Worm (Caenorhabditis elegans) whole organism, mixed stage, embryonic: ENCODE data around the gene Y39B6A.43.
A peak's percentile ranks its signal among the peaks of the same experiment; 100 is the strongest.
"Not testable (repeated sequence)": the region's sequence is repeated elsewhere in the genome, so short reads cannot be mapped to it uniquely, and the experiment has no call there.

Source experiments
- M03D4.4 ChIP-seq: sonication (generic microtip); optimal IDR thresholded peaks from 2 replicates; lab custom pipeline; 2017; ENCODE audit warnings: mild to moderate bottlenecking, missing genetic modification characterization, missing compliant biosample characterization
- bed-3 ChIP-seq: fragments of 200-800 bp; sonication (Bioruptor generic); optimal IDR thresholded peaks from 3 replicates; lab custom pipeline; 2018; ENCODE audit warnings: mild to moderate bottlenecking, missing genetic modification characterization, moderate library complexity, missing compliant biosample characterization
- blmp-1 ChIP-seq: fragments of 150-350 bp; optimal IDR thresholded peaks from 2 replicates; lab custom pipeline; 2014; ENCODE audit warnings: missing biosample characterization, missing genetic modification characterization
- ceh-39 ChIP-seq: fragments of 150-350 bp; optimal IDR thresholded peaks from 2 replicates; lab custom pipeline; 2014; ENCODE audit warnings: missing biosample characterization, missing genetic modification characterization
- ceh-43 ChIP-seq: fragments of 200-800 bp; sonication (Bioruptor generic); optimal IDR thresholded peaks from 2 replicates; lab custom pipeline; 2018; ENCODE audit warnings: mild to moderate bottlenecking, missing genetic modification characterization, moderate library complexity, missing compliant biosample characterization
- ceh-83 ChIP-seq: fragments of 200-800 bp; sonication (Bioruptor generic); optimal IDR thresholded peaks from 2 replicates; lab custom pipeline; 2018; ENCODE audit warnings: mild to moderate bottlenecking, missing genetic modification characterization, missing compliant biosample characterization
- ces-1 ChIP-seq: fragments of 150-350 bp; optimal IDR thresholded peaks from 2 replicates; lab custom pipeline; 2014; ENCODE audit warnings: missing biosample characterization, missing genetic modification reagents, missing genetic modification characterization
- cnd-1 ChIP-seq: fragments of 200-800 bp; sonication (Bioruptor generic); optimal IDR thresholded peaks from 2 replicates; lab custom pipeline; 2018; ENCODE audit warnings: mild to moderate bottlenecking, missing genetic modification characterization, missing compliant biosample characterization
- drap-1 ChIP-seq: fragments of 200-800 bp; sonication (Bioruptor generic); optimal IDR thresholded peaks from 3 replicates; lab custom pipeline; 2018; ENCODE audit warnings: mild to moderate bottlenecking, missing genetic modification characterization, missing compliant biosample characterization
- elt-1 ChIP-seq: sonication (generic microtip); optimal IDR thresholded peaks from 2 replicates; lab custom pipeline; 2017; ENCODE audit warnings: missing genetic modification characterization, mild to moderate bottlenecking, missing compliant biosample characterization, antibody characterized with exemption, moderate library complexity, borderline replicate concordance; ENCODE audit not compliant: insufficient read depth
- elt-3 ChIP-seq: fragments of 150-350 bp; optimal IDR thresholded peaks from 2 replicates; lab custom pipeline; 2014; ENCODE audit warnings: missing biosample characterization, missing genetic modification characterization
- flh-1 ChIP-seq: fragments of 200-800 bp; sonication (Bioruptor generic); optimal IDR thresholded peaks from 2 replicates; lab custom pipeline; 2018; ENCODE audit warnings: mild to moderate bottlenecking, missing genetic modification characterization, moderate library complexity, missing compliant biosample characterization
- ham-2 ChIP-seq: fragments of 200-800 bp; sonication (Bioruptor generic); optimal IDR thresholded peaks from 2 replicates; lab custom pipeline; 2018; ENCODE audit warnings: mild to moderate bottlenecking, missing genetic modification characterization, missing compliant biosample characterization
- hlh-1 ChIP-seq: fragments of 150-350 bp; optimal IDR thresholded peaks from 2 replicates; lab custom pipeline; 2014; ENCODE audit warnings: missing biosample characterization, missing genetic modification reagents, missing genetic modification characterization
- lin-13 ChIP-seq: fragments of 150-350 bp; optimal IDR thresholded peaks from 2 replicates; lab custom pipeline; 2014; ENCODE audit warnings: missing biosample characterization, missing genetic modification characterization
- lin-32 ChIP-seq: fragments of 200-800 bp; sonication (Bioruptor generic); optimal IDR thresholded peaks from 2 replicates; lab custom pipeline; 2018; ENCODE audit warnings: mild to moderate bottlenecking, missing genetic modification characterization, missing compliant biosample characterization
- lsy-2 ChIP-seq: fragments of 150-350 bp; optimal IDR thresholded peaks from 2 replicates; lab custom pipeline; 2014; ENCODE audit warnings: missing biosample characterization, missing genetic modification characterization
- mab-5 ChIP-seq: fragments of 150-350 bp; optimal IDR thresholded peaks from 2 replicates; lab custom pipeline; 2014; ENCODE audit warnings: missing biosample characterization, missing genetic modification characterization
- mep-1 ChIP-seq: fragments of 150-350 bp; optimal IDR thresholded peaks from 2 replicates; lab custom pipeline; 2017; ENCODE audit warnings: missing biosample characterization, missing genetic modification reagents, missing genetic modification characterization, inconsistent platforms
- mls-2 ChIP-seq: sonication (generic microtip); optimal IDR thresholded peaks from 2 replicates; lab custom pipeline; 2016; ENCODE audit warnings: mild to moderate bottlenecking, missing genetic modification characterization, moderate library complexity, missing compliant biosample characterization
- nhr-12 ChIP-seq: fragments of 150-350 bp; optimal IDR thresholded peaks from 2 replicates; lab custom pipeline; 2014; ENCODE audit warnings: missing biosample characterization, missing genetic modification characterization
- nhr-2 ChIP-seq: fragments of 150-350 bp; optimal IDR thresholded peaks from 2 replicates; lab custom pipeline; 2014; ENCODE audit warnings: missing biosample characterization, missing genetic modification characterization
- nhr-237 ChIP-seq: fragments of 150-350 bp; optimal IDR thresholded peaks from 2 replicates; lab custom pipeline; 2014; ENCODE audit warnings: missing biosample characterization, missing genetic modification characterization
- nhr-28 ChIP-seq: fragments of 150-350 bp; optimal IDR thresholded peaks from 2 replicates; lab custom pipeline; 2014; ENCODE audit warnings: missing biosample characterization, missing genetic modification characterization
- nhr-76 ChIP-seq: sonication (generic microtip); optimal IDR thresholded peaks from 2 replicates; lab custom pipeline; 2017; ENCODE audit warnings: missing biosample characterization, missing genetic modification characterization
- pha-4 ChIP-seq: fragments of 150-350 bp; optimal IDR thresholded peaks from 2 replicates; lab custom pipeline; 2018; ENCODE audit warnings: missing biosample characterization, missing genetic modification reagents, missing genetic modification characterization
- sem-2 ChIP-seq: fragments of 200-800 bp; sonication (Bioruptor generic); optimal IDR thresholded peaks from 2 replicates; lab custom pipeline; 2018; ENCODE audit warnings: mild to moderate bottlenecking, missing genetic modification characterization, missing compliant biosample characterization
- snpc-4 ChIP-seq: fragments of 150-350 bp; optimal IDR thresholded peaks from 2 replicates; lab custom pipeline; 2014; ENCODE audit warnings: missing biosample characterization, missing genetic modification characterization
- sptf-1 ChIP-seq: sonication (generic microtip); optimal IDR thresholded peaks from 2 replicates; lab custom pipeline; 2017; ENCODE audit warnings: mild to moderate bottlenecking, missing genetic modification characterization, moderate library complexity, missing compliant biosample characterization
- tbx-8 ChIP-seq: fragments of 200-800 bp; sonication (Bioruptor generic); optimal IDR thresholded peaks from 2 replicates; lab custom pipeline; 2018; ENCODE audit warnings: mild to moderate bottlenecking, missing genetic modification characterization, moderate library complexity, missing compliant biosample characterization
- unc-120 ChIP-seq: sonication (generic microtip); optimal IDR thresholded peaks from 2 replicates; lab custom pipeline; 2017; ENCODE audit warnings: missing genetic modification characterization, missing compliant biosample characterization; ENCODE audit not compliant: poor library complexity, severe bottlenecking
- unc-39 ChIP-seq: fragments of 150-350 bp; optimal IDR thresholded peaks from 2 replicates; lab custom pipeline; 2014; ENCODE audit warnings: missing biosample characterization, missing genetic modification characterization
- unc-62 ChIP-seq: fragments of 150-350 bp; optimal IDR thresholded peaks from 2 replicates; lab custom pipeline; 2014; ENCODE audit warnings: missing biosample characterization, missing genetic modification reagents, missing genetic modification characterization
- zip-8 ChIP-seq: fragments of 150-350 bp; optimal IDR thresholded peaks from 2 replicates; lab custom pipeline; 2014; ENCODE audit warnings: missing biosample characterization, missing genetic modification characterization
- ztf-11 ChIP-seq: fragments of 150-350 bp; optimal IDR thresholded peaks from 2 replicates; lab custom pipeline; 2014; ENCODE audit warnings: missing biosample characterization, missing genetic modification characterization

The Y39B6A.43 gene

ce11 chrV:18967479-18968056 lies at the start of gene Y39B6A.43:
Gene Y39B6A.43, minus strand, starts transcription at chrV:18967829.
- TF ChIP-seq sem-2 (GFP tag; lab: Kevin White, UChicago) (no peak), blmp-1 (tag; lab: Kevin White, UChicago) (no peak), zip-8 (tag; lab: Kevin White, UChicago) (no peak), ham-2 (no peak), unc-120 (tag; lab: Kevin White, UChicago) (peak; percentile 71), cnd-1 (tag; lab: Kevin White, UChicago) (peak; percentile 43), lsy-2 (peak; percentile 90), M03D4.4 (tag; lab: Kevin White, UChicago) (peak; percentile 53), mls-2 (peak; percentile 63), tbx-8 (GFP tag; lab: Kevin White, UChicago) (peak; percentile 45), elt-1 (no peak), lin-32 (GFP tag; lab: Kevin White, UChicago) (no peak), pha-4 (tag; lab: Kevin White, UChicago) (peak; percentile 99), sptf-1 (tag; lab: Kevin White, UChicago) (peak; percentile 85), ztf-11 (tag; lab: Kevin White, UChicago) (peak; percentile 66), snpc-4 (no peak), ceh-39 (peak; percentile 92), lin-13 (tag; lab: Kevin White, UChicago) (peak; percentile 98), mab-5 (tag; lab: Kevin White, UChicago) (no peak), mep-1 (tag; lab: Kevin White, UChicago) (peak; percentile 99), unc-62 (GFP tag; lab: Kevin White, UChicago) (peak; percentile 57), nhr-12 (tag; lab: Kevin White, UChicago) (no peak), unc-39 (peak; percentile 58), drap-1 (GFP tag; lab: Kevin White, UChicago) (peak; percentile 92), ces-1 (GFP tag; lab: Kevin White, UChicago) (peak; percentile 77), nhr-237 (peak; percentile 94), nhr-76 (tag; lab: Kevin White, UChicago) (no peak), nhr-2 (peak; percentile 33), elt-3 (peak; percentile 42), bed-3 (GFP tag; lab: Kevin White, UChicago) (no peak), hlh-1 (no peak), nhr-28 (tag; lab: Kevin White, UChicago) (no peak), ceh-83 (no peak), flh-1 (GFP tag; lab: Kevin White, UChicago) (no peak), ceh-43 (GFP tag; lab: Kevin White, UChicago) (peak; percentile 48)

DNA sequence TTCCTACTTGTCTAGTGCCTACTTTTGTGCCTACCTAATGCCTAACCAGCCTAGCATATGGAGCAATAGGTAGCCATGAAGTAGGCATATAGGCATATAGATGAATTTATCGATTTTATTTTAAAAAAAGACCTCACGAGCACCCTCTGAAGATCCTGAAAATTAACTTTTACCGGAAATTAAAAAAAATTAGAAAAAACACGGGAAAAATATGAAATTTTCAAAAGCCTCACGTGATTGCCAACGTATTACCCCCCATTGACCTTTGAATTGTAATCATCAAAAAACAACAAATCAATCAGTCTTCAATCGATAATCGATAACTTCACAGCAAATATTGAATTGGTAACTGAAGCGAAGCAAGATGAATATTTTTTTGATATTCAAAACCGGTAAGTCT lies 46.6 kb upstream of the Y39B6A.43 start, which contains the start of gene Y39B6A.30:
Gene Y39B6A.30 (plus strand): TSS at position 301 of the 400 bp plus-strand sequence.
- TF ChIP-seq sptf-1 (tag; lab: Kevin White, UChicago); nhr-12 (tag; lab: Kevin White, UChicago); flh-1 (GFP tag; lab: Kevin White, UChicago): not testable (repeated sequence)

DNA sequence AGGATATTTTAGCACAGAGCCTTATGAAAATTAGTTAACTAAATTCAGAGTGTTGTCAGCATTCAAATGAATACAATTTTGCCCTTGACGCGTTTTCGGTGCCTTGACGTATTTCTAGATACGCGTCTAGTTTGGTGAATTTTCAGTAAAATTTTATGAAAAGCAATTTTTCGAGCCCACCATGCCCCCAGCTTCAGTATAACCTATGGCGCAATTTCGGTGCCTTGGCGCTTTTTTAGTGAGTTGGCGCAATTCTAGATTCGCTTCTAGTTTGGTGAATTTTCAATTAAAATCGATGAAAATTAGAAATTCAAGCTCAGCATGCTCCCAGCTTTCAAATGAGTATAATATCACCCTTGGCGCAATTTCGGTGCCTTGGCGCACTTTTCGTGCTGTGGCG lies 45.6 kb upstream of the Y39B6A.43 start:
- TF ChIP-seq nhr-2, result no peak
- no peak for TF ChIP-seq blmp-1 (tag; lab: Kevin White, UChicago)
- TF ChIP-seq elt-1, result no peak
- no peak for TF ChIP-seq unc-120 (tag; lab: Kevin White, UChicago)
- no peak for TF ChIP-seq nhr-76 (tag; lab: Kevin White, UChicago)
- no peak for TF ChIP-seq mab-5 (tag; lab: Kevin White, UChicago)
- no peak for TF ChIP-seq sem-2 (GFP tag; lab: Kevin White, UChicago)
- TF ChIP-seq ceh-43 (GFP tag; lab: Kevin White, UChicago), result no peak
- TF ChIP-seq zip-8 (tag; lab: Kevin White, UChicago), result no peak
- no peak for TF ChIP-seq sptf-1 (tag; lab: Kevin White, UChicago)
- no peak for TF ChIP-seq ceh-39
- TF ChIP-seq elt-3, result no peak
- no peak for TF ChIP-seq unc-39
